Fruit fly (Drosophila melanogaster): ENCODE results near the gene CG12099.
A peak's percentile ranks its signal among the peaks of the same experiment; 100 is the strongest.

Gene CG12099

DNA sequence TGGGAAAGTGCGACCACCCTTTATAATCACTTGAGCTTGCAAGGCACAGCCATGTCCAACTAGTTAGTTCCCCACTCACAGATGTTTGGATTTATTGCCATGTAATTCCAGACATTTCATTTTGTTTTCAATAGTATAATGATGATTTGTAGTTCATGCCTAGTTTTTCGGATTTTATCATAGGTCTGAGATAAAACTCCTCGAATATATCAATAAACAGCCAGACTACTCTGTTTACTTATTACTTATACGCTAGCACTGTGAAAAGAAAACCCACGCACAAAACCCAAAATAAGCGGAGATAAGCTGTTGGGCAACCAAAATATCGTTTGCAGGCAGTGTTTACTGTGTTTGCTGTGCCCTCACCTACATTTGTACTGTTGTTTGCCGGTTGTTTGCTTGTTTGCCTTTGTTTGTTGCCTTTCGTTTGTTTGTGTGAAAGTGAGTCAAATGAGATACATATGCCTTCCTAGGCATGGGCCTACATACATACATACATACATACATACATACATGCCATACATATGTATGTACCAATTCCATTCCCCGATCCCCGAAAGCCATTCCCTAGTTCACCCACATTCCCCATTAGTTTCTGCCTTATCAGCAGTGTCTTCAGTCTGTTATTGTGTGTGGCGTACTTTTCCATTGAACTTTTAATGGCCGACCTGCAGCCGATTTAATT is 21.0 kb upstream of the CG12099 start (continued):
- peak; percentile 67 for TF ChIP-seq Six4 (GFP tag; optimal IDR thresholded peaks at IDR 0.05)
- 0 out of 2 replicates have a peak, but pooled peaks have one; percentile 40 for TF ChIP-seq sens-2 (GFP tag; IDR thresholded peaks at IDR 0.05)
- peak; percentile 31 for TF ChIP-seq pho (GFP tag; optimal IDR thresholded peaks at IDR 0.05)
- peak; percentile 52 for TF ChIP-seq phol (tag; optimal IDR thresholded peaks at IDR 0.05)
- TF ChIP-seq Ssrp (tag; optimal IDR thresholded peaks at IDR 0.05): peak; percentile 47
- TF ChIP-seq ind (GFP tag; optimal IDR thresholded peaks at IDR 0.05): peak; percentile 60
- peak; percentile 95 for TF ChIP-seq grau (tag; optimal IDR thresholded peaks at IDR 0.05)
- peak; percentile 72 for TF ChIP-seq CG7556 (GFP tag; optimal IDR thresholded peaks at IDR 0.05)
- no peak for TF ChIP-seq Drgx (GFP tag; IDR thresholded peaks at IDR 0.05)
- TF ChIP-seq CG8359 (GFP tag; optimal IDR thresholded peaks at IDR 0.05; ENCODE audit: borderline replicate concordance): peak; percentile 81
- TF ChIP-seq CG34422 (GFP tag; IDR thresholded peaks at IDR 0.05): no peak
- TF ChIP-seq CG11723 (GFP tag; optimal IDR thresholded peaks at IDR 0.05): peak; percentile 54
- peak; percentile 62; the same call in 1 of the 2 replicates for TF ChIP-seq CG31441 (GFP tag; IDR thresholded peaks at IDR 0.05)
- no peak for TF ChIP-seq CG1647 (GFP tag; optimal IDR thresholded peaks at IDR 0.05)
- peak; percentile 76 for TF ChIP-seq gsb-n (tag; optimal IDR thresholded peaks at IDR 0.05)
- no peak for TF ChIP-seq CG42726 (GFP tag; IDR thresholded peaks at IDR 0.05; ENCODE audit: partially characterized antibody)
- peak; percentile 59 for TF ChIP-seq CG30431 (GFP tag; optimal IDR thresholded peaks at IDR 0.05)
- no peak for TF ChIP-seq Doc2 (GFP tag; IDR thresholded peaks at IDR 0.05)
- peak; percentile 46 for TF ChIP-seq tio (GFP tag; optimal IDR thresholded peaks at IDR 0.05)
- peak; percentile 58; the same call in 1 of the 3 replicates for TF ChIP-seq ken (GFP tag; IDR thresholded peaks at IDR 0.05)
- TF ChIP-seq CG17829 (tag; optimal IDR thresholded peaks at IDR 0.05): peak; percentile 72
- peak; percentile 86 for TF ChIP-seq nau (GFP tag; optimal IDR thresholded peaks at IDR 0.05)
- TF ChIP-seq CG32772 (GFP tag; IDR thresholded peaks at IDR 0.05): 0 out of 2 replicates have a peak, but pooled peaks have one; percentile 27
- peak; percentile 88 for TF ChIP-seq CG8290 (GFP tag; optimal IDR thresholded peaks at IDR 0.05)
- TF ChIP-seq CG8290 (tag; optimal IDR thresholded peaks at IDR 0.05): peak; percentile 60 to 91
- peak; percentile 23 for TF ChIP-seq lilli (GFP tag; optimal IDR thresholded peaks at IDR 0.05)
- TF ChIP-seq ab (GFP tag; optimal IDR thresholded peaks at IDR 0.05): no peak
- TF ChIP-seq CG6654 (GFP tag; optimal IDR thresholded peaks at IDR 0.05): peak; percentile 10
- peak; percentile 46 for TF ChIP-seq jing (GFP tag; optimal IDR thresholded peaks at IDR 0.05)
- peak; percentile 19; the same call in 1 of the 2 replicates for TF ChIP-seq MBD-R2 (GFP tag; IDR thresholded peaks at IDR 0.05)
- no peak for TF ChIP-seq fru (optimal IDR thresholded peaks at IDR 0.05)
- TF ChIP-seq pb (GFP tag; optimal IDR thresholded peaks at IDR 0.05): peak; percentile 69
- TF ChIP-seq CG10366 (GFP tag; IDR thresholded peaks at IDR 0.05): peak; percentile 19
- TF ChIP-seq CG11504 (tag; optimal IDR thresholded peaks at IDR 0.05): peak; percentile 74
- TF ChIP-seq ci (GFP tag; IDR thresholded peaks at IDR 0.05): peak; percentile 83
- peak; percentile 64 for TF ChIP-seq CoRest (tag; optimal IDR thresholded peaks at IDR 0.05)
- no peak for TF ChIP-seq CG14860 (GFP tag; IDR thresholded peaks at IDR 0.05; ENCODE audit: partially characterized antibody)
- TF ChIP-seq B-H2 (GFP tag; optimal IDR thresholded peaks at IDR 0.05): no peak
- TF ChIP-seq CG33557 (GFP tag; optimal IDR thresholded peaks at IDR 0.05): peak; percentile 88
- peak; percentile 1 for TF ChIP-seq bigmax (GFP tag; optimal IDR thresholded peaks at IDR 0.05)
- peak; percentile 53; the same call in 1 of the 2 replicates for TF ChIP-seq lmd (GFP tag; IDR thresholded peaks at IDR 0.05)
- 0 out of 2 replicates have a peak, but pooled peaks have one; percentile 29 for TF ChIP-seq ssp (GFP tag; IDR thresholded peaks at IDR 0.05)
- peak; percentile 75; the same call in 2 of the 3 replicates for TF ChIP-seq otp (GFP tag; IDR thresholded peaks at IDR 0.05)
- peak; percentile 50 for TF ChIP-seq chn (GFP tag; optimal IDR thresholded peaks at IDR 0.05)
- peak; percentile 62 for TF ChIP-seq pum (GFP tag; optimal IDR thresholded peaks at IDR 0.05)
- peak; percentile 35 for TF ChIP-seq CG10274 (GFP tag; optimal IDR thresholded peaks at IDR 0.05)
- TF ChIP-seq al (GFP tag; IDR thresholded peaks at IDR 0.05): no peak
- 0 out of 2 replicates have a peak, but pooled peaks have one; percentile 4 for TF ChIP-seq Ada2b (GFP tag; IDR thresholded peaks at IDR 0.05)
- peak; percentile 66 for TF ChIP-seq NC2α (GFP tag; optimal IDR thresholded peaks at IDR 0.05)
- TF ChIP-seq grn (GFP tag; optimal IDR thresholded peaks at IDR 0.05): peak; percentile 34
